Fruit fly (Drosophila melanogaster) whole organism, embryonic: ENCODE data around the gene CG15742.

Source experiments
- Abd-B ChIP-seq: fragments of 200-800 bp; sonication (Bioruptor generic); optimal IDR thresholded peaks from 2 replicates; lab custom pipeline; 2018; ENCODE audit warnings: missing biosample characterization, mild to moderate bottlenecking, missing genetic modification characterization, moderate library complexity
- Ada2b ChIP-seq: fragments of 200-800 bp; sonication (Bioruptor generic); IDR thresholded peaks from 2 replicates; pipeline ENCODE4 v1.3.6; 2022; ENCODE audit warnings: missing biosample characterization, missing genetic modification characterization
- B-H2 ChIP-seq: fragments of 200-800 bp; sonication (Bioruptor generic); optimal IDR thresholded peaks from 2 replicates; lab custom pipeline; 2018; ENCODE audit warnings: missing biosample characterization, mild to moderate bottlenecking, missing genetic modification characterization
- CG11085 ChIP-seq: fragments of 200-800 bp; sonication (Bioruptor generic); IDR thresholded peaks from 2 replicates; pipeline ENCODE4 v1.3.6; 2022; ENCODE audit warnings: missing biosample characterization, missing genetic modification characterization
- CG13287 ChIP-seq: fragments of 200-800 bp; sonication (Bioruptor generic); IDR thresholded peaks from 2 replicates; pipeline ENCODE4 v1.3.6; 2022; ENCODE audit warnings: missing biosample characterization, missing genetic modification characterization; ENCODE audit not compliant: partially characterized antibody
- CG15011 ChIP-seq: fragments of 200-800 bp; sonication (Bioruptor generic); optimal IDR thresholded peaks from 3 replicates; lab custom pipeline; 2018; ENCODE audit warnings: missing biosample characterization, mild to moderate bottlenecking, missing genetic modification characterization
- CG17359 ChIP-seq: fragments of 200-800 bp; sonication (Bioruptor generic); optimal IDR thresholded peaks from 3 replicates; lab custom pipeline; 2018; ENCODE audit warnings: missing biosample characterization, mild to moderate bottlenecking, missing genetic modification characterization, moderate library complexity
- CG17912 ChIP-seq: fragments of 200-800 bp; sonication (Bioruptor generic); optimal IDR thresholded peaks from 2 replicates; lab custom pipeline; 2018; ENCODE audit warnings: missing biosample characterization, mild to moderate bottlenecking, missing genetic modification characterization
- CG18262 ChIP-seq: fragments of 200-800 bp; optimal IDR thresholded peaks from 3 replicates; lab custom pipeline; 2019; ENCODE audit warnings: missing biosample characterization, mild to moderate bottlenecking, missing genetic modification characterization, moderate library complexity
- CG30020 ChIP-seq: fragments of 200-800 bp; optimal IDR thresholded peaks from 2 replicates; lab custom pipeline; 2019; ENCODE audit warnings: missing biosample characterization, mild to moderate bottlenecking, missing genetic modification characterization, moderate library complexity
- CG31365 ChIP-seq: fragments of 200-800 bp; sonication (Bioruptor generic); optimal IDR thresholded peaks from 2 replicates; lab custom pipeline; 2018; ENCODE audit warnings: missing biosample characterization, mild to moderate bottlenecking, missing genetic modification characterization
- CG31441 ChIP-seq: fragments of 200-800 bp; sonication (Bioruptor generic); IDR thresholded peaks from 2 replicates; pipeline ENCODE4 v1.3.6; 2022; ENCODE audit warnings: missing biosample characterization, missing genetic modification characterization
- CG3407 ChIP-seq: fragments of 200-800 bp; sonication (Bioruptor generic); optimal IDR thresholded peaks from 2 replicates; lab custom pipeline; 2018; ENCODE audit warnings: missing biosample characterization, mild to moderate bottlenecking, missing genetic modification characterization
- CG34422 ChIP-seq: fragments of 200-800 bp; sonication (Bioruptor generic); IDR thresholded peaks from 3 replicates; pipeline ENCODE4 v1.3.6; 2022; ENCODE audit warnings: missing biosample characterization, missing genetic modification characterization
- CG42726 ChIP-seq: fragments of 200-800 bp; sonication (Bioruptor generic); IDR thresholded peaks from 2 replicates; pipeline ENCODE4 v1.3.6; 2022; ENCODE audit warnings: missing biosample characterization, missing genetic modification characterization; ENCODE audit not compliant: partially characterized antibody
- CG4617 ChIP-seq: fragments of 200-800 bp; sonication (Bioruptor generic); optimal IDR thresholded peaks from 3 replicates; lab custom pipeline; 2016; ENCODE audit warnings: missing biosample characterization, missing genetic modification characterization, borderline replicate concordance
- CG4707 ChIP-seq: fragments of 200-800 bp; sonication (Bioruptor generic); optimal IDR thresholded peaks from 2 replicates; lab custom pipeline; 2018; ENCODE audit warnings: missing biosample characterization, mild to moderate bottlenecking, missing genetic modification characterization, moderate library complexity
- CG6683 ChIP-seq: fragments of 200-800 bp; sonication (Bioruptor generic); optimal IDR thresholded peaks from 2 replicates; lab custom pipeline; 2017; ENCODE audit warnings: missing biosample characterization, mild to moderate bottlenecking, missing genetic modification characterization, missing genetic modification reagents
- CG6813 ChIP-seq: fragments of 200-800 bp; sonication (Bioruptor generic); optimal IDR thresholded peaks from 2 replicates; lab custom pipeline; 2017; ENCODE audit warnings: missing biosample characterization, missing genetic modification characterization, mild to moderate bottlenecking, moderate library complexity, missing genetic modification reagents
- CG7987 ChIP-seq: fragments of 200-800 bp; sonication (Bioruptor generic); optimal IDR thresholded peaks from 2 replicates; lab custom pipeline; 2018; ENCODE audit warnings: missing biosample characterization, mild to moderate bottlenecking, missing genetic modification characterization, moderate library complexity
- CG8388 ChIP-seq: fragments of 200-800 bp; sonication (Bioruptor generic); optimal IDR thresholded peaks from 2 replicates; lab custom pipeline; 2019; ENCODE audit warnings: missing biosample characterization, mild to moderate bottlenecking, missing genetic modification characterization, moderate library complexity
- CG8478 ChIP-seq: fragments of >200 bp; optimal IDR thresholded peaks from 2 replicates; lab custom pipeline; 2018
- Dfd ChIP-seq, 2 experiments: fragments of >200 bp; optimal IDR thresholded peaks; 2 replicates each; lab custom pipeline; 2017; ENCODE audit warnings: missing biosample characterization in 2 of 2, missing genetic modification characterization in 2 of 2
- Dp ChIP-seq: fragments of 200-800 bp; sonication (Bioruptor generic); optimal IDR thresholded peaks from 2 replicates; lab custom pipeline; 2018; ENCODE audit warnings: missing biosample characterization, mild to moderate bottlenecking, missing genetic modification characterization, moderate library complexity
- Fer3 ChIP-seq: fragments of 200-800 bp; sonication (Bioruptor generic); optimal IDR thresholded peaks from 2 replicates; lab custom pipeline; 2018; ENCODE audit warnings: missing biosample characterization, mild to moderate bottlenecking, missing genetic modification characterization, moderate library complexity
- Med ChIP-seq: fragments of 200-800 bp; sonication (Bioruptor generic); peaks from one replicate; lab custom pipeline; 2016; ENCODE audit warnings: missing biosample characterization, missing genetic modification characterization, mild to moderate bottlenecking, inconsistent platforms, moderate library complexity
- NfI ChIP-seq: fragments of 200-800 bp; sonication (Bioruptor generic); optimal IDR thresholded peaks from 3 replicates; lab custom pipeline; 2018; ENCODE audit warnings: missing biosample characterization, mild to moderate bottlenecking, missing genetic modification characterization, moderate library complexity
- PHDP ChIP-seq: fragments of 200-800 bp; sonication (Bioruptor generic); optimal IDR thresholded peaks from 3 replicates; lab custom pipeline; 2018; ENCODE audit warnings: missing biosample characterization, mild to moderate bottlenecking, missing genetic modification characterization, moderate library complexity
- Sox100B ChIP-seq: fragments of 200-800 bp; sonication (Bioruptor generic); optimal IDR thresholded peaks from 3 replicates; lab custom pipeline; 2018; ENCODE audit warnings: missing biosample characterization, mild to moderate bottlenecking, missing genetic modification characterization
- Spps ChIP-seq: fragments of 200-800 bp; sonication (Bioruptor generic); optimal IDR thresholded peaks from 2 replicates; lab custom pipeline; 2018; ENCODE audit warnings: missing biosample characterization, mild to moderate bottlenecking, missing genetic modification characterization
- Xrp1 ChIP-seq: fragments of 200-800 bp; sonication (Bioruptor generic); IDR thresholded peaks from 2 replicates; pipeline ENCODE4 v1.3.6; 2022; ENCODE audit warnings: missing biosample characterization, missing genetic modification characterization
- ab ChIP-seq: fragments of 200-800 bp; sonication (Bioruptor generic); optimal IDR thresholded peaks from 2 replicates; lab custom pipeline; 2016; ENCODE audit warnings: missing biosample characterization, missing genetic modification characterization
- aop ChIP-seq: fragments of 200-800 bp; sonication (Bioruptor generic); IDR thresholded peaks from 2 replicates; pipeline ENCODE4 v1.3.6; 2022; ENCODE audit warnings: missing biosample characterization, missing genetic modification characterization
- bcd ChIP-seq: fragments of 200-800 bp; sonication (Bioruptor generic); optimal IDR thresholded peaks from 2 replicates; lab custom pipeline; 2017; ENCODE audit warnings: missing biosample characterization, mild to moderate bottlenecking, missing genetic modification characterization
- chif ChIP-seq, 2 experiments: fragments of 200-800 bp; sonication (Bioruptor generic); optimal IDR thresholded peaks; 3 replicates each; lab custom pipeline; 2016; ENCODE audit warnings: missing biosample characterization in 2 of 2, missing genetic modification characterization in 2 of 2
- chn ChIP-seq: fragments of 200-800 bp; sonication (Bioruptor generic); optimal IDR thresholded peaks from 2 replicates; lab custom pipeline; 2016; ENCODE audit warnings: missing biosample characterization, missing genetic modification characterization
- crol ChIP-seq: fragments of 200-800 bp; sonication (Bioruptor generic); IDR thresholded peaks from 2 replicates; pipeline ENCODE4 v1.3.6; 2022; ENCODE audit warnings: missing biosample characterization, missing genetic modification characterization
- da ChIP-seq: fragments of 200-800 bp; sonication (Bioruptor generic); optimal IDR thresholded peaks from 2 replicates; lab custom pipeline; 2016; ENCODE audit warnings: missing biosample characterization, missing genetic modification characterization
- dpn ChIP-seq, 2 experiments: fragments of 200-800 bp; sonication (Bioruptor generic); optimal IDR thresholded peaks; 3 replicates each; lab custom pipeline; 2016; ENCODE audit warnings: missing biosample characterization in 2 of 2, missing genetic modification characterization in 2 of 2
- h ChIP-seq: fragments of >200 bp; optimal IDR thresholded peaks from 2 replicates; lab custom pipeline; 2017
- mirr ChIP-seq: fragments of 200-800 bp; sonication (Bioruptor generic); optimal IDR thresholded peaks from 3 replicates; lab custom pipeline; 2018; ENCODE audit warnings: missing biosample characterization, mild to moderate bottlenecking, missing genetic modification characterization
- pfk ChIP-seq: fragments of 200-800 bp; sonication (Bioruptor generic); optimal IDR thresholded peaks from 2 replicates; lab custom pipeline; 2018; ENCODE audit warnings: missing biosample characterization, mild to moderate bottlenecking, missing genetic modification characterization, moderate library complexity
- phol ChIP-seq: fragments of 200-800 bp; sonication (Bioruptor generic); optimal IDR thresholded peaks from 3 replicates; lab custom pipeline; 2018; ENCODE audit warnings: missing biosample characterization, mild to moderate bottlenecking, missing genetic modification characterization, moderate library complexity
- prd ChIP-seq, 3 experiments: fragments of >200 bp in 2 of 3; fragments of 200-800 bp in 1 of 3; sonication (Bioruptor generic) in 1 of 3; optimal IDR thresholded peaks in 2 of 3; IDR thresholded peaks in 1 of 3; 2 replicates in 2 of 3; 3 replicates in 1 of 3; pipeline versions ENCODE4 v1.3.6 to Lab custom; 2017 to 2022; ENCODE audit warnings: missing biosample characterization in 1 of 3, missing genetic modification characterization in 1 of 3
- repo ChIP-seq: fragments of 200-800 bp; sonication (Bioruptor generic); optimal IDR thresholded peaks from 2 replicates; lab custom pipeline; 2016; ENCODE audit warnings: missing biosample characterization, missing genetic modification characterization
- scrt ChIP-seq: fragments of 200-800 bp; sonication (Bioruptor generic); optimal IDR thresholded peaks from 2 replicates; lab custom pipeline; 2018; ENCODE audit warnings: missing biosample characterization, mild to moderate bottlenecking, missing genetic modification characterization, moderate library complexity
- sens-2 ChIP-seq: fragments of 200-800 bp; sonication (Bioruptor generic); IDR thresholded peaks from 2 replicates; pipeline ENCODE4 v1.3.6; 2022; ENCODE audit warnings: missing biosample characterization, missing genetic modification characterization
- sisA ChIP-seq: fragments of 200-800 bp; sonication (Bioruptor generic); IDR thresholded peaks from 2 replicates; pipeline ENCODE4 v1.3.6; 2022; ENCODE audit warnings: missing biosample characterization, missing genetic modification characterization
- ttk ChIP-seq: fragments of 200-800 bp; sonication (Bioruptor generic); IDR thresholded peaks from 2 replicates; pipeline ENCODE4 v2.1.2; 2022; ENCODE audit warnings: missing biosample characterization, missing genetic modification characterization
- zfh1 ChIP-seq: fragments of 200-800 bp; sonication (Bioruptor generic); IDR thresholded peaks from 3 replicates; pipeline ENCODE4 v1.3.6; 2022; ENCODE audit warnings: missing biosample characterization, missing genetic modification characterization

Gene CG15742

dm6 chrX:13307189-13307588, 48.9 kb upstream of the CG15742 start (continued):
- TF ChIP-seq Fer3: no peak
- TF ChIP-seq CG6813 (GFP tag; lab: Kevin White, UChicago): no peak
- no peak for TF ChIP-seq zfh1 (GFP tag; lab: Robert Waterston, UW)
- TF ChIP-seq CG17359 (tag; lab: Kevin White, UChicago): peak; percentile 2
- TF ChIP-seq CG8388: no peak
- TF ChIP-seq Xrp1 (GFP tag; lab: Robert Waterston, UW): peak; percentile 29; the same call in 1 of the 2 replicates
- TF ChIP-seq chif (GFP tag; optimal IDR thresholded peaks at IDR 0.05; lab: Kevin White, UChicago): no peak
- no peak for TF ChIP-seq CG8478 (lab: Kevin White, UChicago)
- TF ChIP-seq CG18262 (tag; lab: Kevin White, UChicago): peak; percentile 37
- TF ChIP-seq CG15011 (GFP tag; lab: Kevin White, UChicago): no peak
- no peak for TF ChIP-seq ttk (GFP tag; lab: Robert Waterston, UW)
- TF ChIP-seq CG4617 (GFP tag; lab: Kevin White, UChicago): no peak
- no peak for TF ChIP-seq Abd-B (GFP tag; lab: Kevin White, UChicago)
- TF ChIP-seq sens-2 (GFP tag; lab: Robert Waterston, UW): no peak
- peak; percentile 15 for TF ChIP-seq NfI (GFP tag; lab: Kevin White, UChicago)
- no peak for TF ChIP-seq CG34422 (GFP tag; lab: Robert Waterston, UW)
- no peak for TF ChIP-seq CG30020
- TF ChIP-seq prd (optimal IDR thresholded peaks at IDR 0.05; lab: Kevin White, UChicago): no peak
- TF ChIP-seq prd (GFP tag; IDR thresholded peaks at IDR 0.05; lab: Robert Waterston, UW): peak; percentile 32; the same call in 1 of the 3 replicates
- no peak for TF ChIP-seq CG4707 (GFP tag; lab: Kevin White, UChicago)
- no peak for TF ChIP-seq CG6683 (GFP tag; lab: Kevin White, UChicago)
- peak; percentile 31 for TF ChIP-seq Sox100B
- TF ChIP-seq Med (GFP tag; lab: Kevin White, UChicago): no peak
- no peak for TF ChIP-seq repo
- TF ChIP-seq CG3407 (GFP tag; lab: Kevin White, UChicago): no peak
- no peak for TF ChIP-seq chn (GFP tag; lab: Kevin White, UChicago)
- no peak for TF ChIP-seq scrt (GFP tag; lab: Kevin White, UChicago)
- no peak for TF ChIP-seq Ada2b (GFP tag; lab: Robert Waterston, UW)
- peak; percentile 14 for TF ChIP-seq bcd (GFP tag; lab: Kevin White, UChicago)
- no peak for TF ChIP-seq aop (GFP tag; lab: Robert Waterston, UW)
- TF ChIP-seq Dfd (GFP tag; optimal IDR thresholded peaks at IDR 0.05; lab: Kevin White, UChicago): no peak
- no peak for TF ChIP-seq PHDP (tag; lab: Kevin White, UChicago)
- TF ChIP-seq pfk: no peak
- no peak for TF ChIP-seq ab (GFP tag; lab: Kevin White, UChicago)
- TF ChIP-seq CG7987: no peak
- TF ChIP-seq CG31441 (GFP tag; lab: Robert Waterston, UW): peak; percentile 48
- no peak for TF ChIP-seq CG17912 (GFP tag; lab: Kevin White, UChicago)
- no peak for TF ChIP-seq mirr (GFP tag; lab: Kevin White, UChicago)
- TF ChIP-seq dpn (GFP tag; optimal IDR thresholded peaks at IDR 0.05; lab: Kevin White, UChicago): peak in 1 of 2 experiments; percentile 4
- TF ChIP-seq CG31365 (tag; lab: Kevin White, UChicago): no peak
- no peak for TF ChIP-seq Dp
- TF ChIP-seq B-H2: no peak
- no peak for TF ChIP-seq h
- TF ChIP-seq CG13287: no peak
- 0 out of 2 replicates have a peak, but pooled peaks have one; percentile 16 for TF ChIP-seq sisA (GFP tag; lab: Robert Waterston, UW)
- no peak for TF ChIP-seq CG42726 (GFP tag; lab: Robert Waterston, UW)
- peak; percentile 35 for TF ChIP-seq phol (tag; lab: Kevin White, UChicago)
- TF ChIP-seq Spps (tag; lab: Kevin White, UChicago): no peak
- no peak for TF ChIP-seq CG11085
- no peak for TF ChIP-seq da
- no peak for TF ChIP-seq crol (GFP tag; lab: Robert Waterston, UW)
